Worm (Caenorhabditis elegans): ENCODE measurements around the gene mel-32.
A peak's percentile ranks its signal among the peaks of the same experiment; 100 is the strongest.

The mel-32 gene

DNA sequence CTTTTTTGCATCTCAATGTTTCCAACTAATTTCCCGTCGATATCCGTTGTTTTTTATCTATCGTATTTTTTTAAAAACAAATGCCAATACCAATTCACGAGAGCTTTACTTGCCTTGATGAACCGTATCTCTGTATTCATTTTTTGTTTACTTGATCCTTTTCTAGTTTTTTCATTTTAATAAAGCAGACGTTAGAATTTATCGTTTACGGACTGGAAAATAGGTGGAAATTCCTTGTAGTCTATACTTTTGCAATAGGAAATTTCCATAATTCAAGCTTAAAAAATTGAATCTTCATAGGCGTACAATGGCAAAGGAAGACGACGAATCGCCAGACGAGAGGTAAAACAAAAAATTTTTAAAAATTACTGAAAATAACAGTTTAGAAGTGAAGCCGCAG lies 17.0 kb upstream of the mel-32 start, which contains the start of gene algn-1:
algn-1 (plus strand) TSS at position 301 of the 400 bp plus-strand sequence.
- TF ChIP-seq nhr-12 (tag; optimal IDR thresholded peaks at IDR 0.05): no peak
- no peak for TF ChIP-seq crh-2 (tag; optimal IDR thresholded peaks at IDR 0.05)
- no peak for TF ChIP-seq mab-5 (tag; optimal IDR thresholded peaks at IDR 0.05)
- no peak for TF ChIP-seq ztf-1 (GFP tag; conservative IDR thresholded peaks at IDR 0.05)
- no peak for TF ChIP-seq snpc-4 (tag; optimal IDR thresholded peaks at IDR 0.05)
- TF ChIP-seq nhr-237 (tag; optimal IDR thresholded peaks at IDR 0.05): no peak
- TF ChIP-seq elt-3 (tag; optimal IDR thresholded peaks at IDR 0.05): no peak
- no peak for TF ChIP-seq sma-9 (GFP tag; optimal IDR thresholded peaks at IDR 0.05)
- TF ChIP-seq sma-9 (tag; optimal IDR thresholded peaks at IDR 0.05): no peak
- TF ChIP-seq lsy-2 (tag; optimal IDR thresholded peaks at IDR 0.05): no peak
- TF ChIP-seq elt-1 (tag; optimal IDR thresholded peaks at IDR 0.05): no peak
- TF ChIP-seq C34F6.9 (tag; optimal IDR thresholded peaks at IDR 0.05): no peak
- TF ChIP-seq nhr-25 (tag; optimal IDR thresholded peaks at IDR 0.05): no peak

DNA sequence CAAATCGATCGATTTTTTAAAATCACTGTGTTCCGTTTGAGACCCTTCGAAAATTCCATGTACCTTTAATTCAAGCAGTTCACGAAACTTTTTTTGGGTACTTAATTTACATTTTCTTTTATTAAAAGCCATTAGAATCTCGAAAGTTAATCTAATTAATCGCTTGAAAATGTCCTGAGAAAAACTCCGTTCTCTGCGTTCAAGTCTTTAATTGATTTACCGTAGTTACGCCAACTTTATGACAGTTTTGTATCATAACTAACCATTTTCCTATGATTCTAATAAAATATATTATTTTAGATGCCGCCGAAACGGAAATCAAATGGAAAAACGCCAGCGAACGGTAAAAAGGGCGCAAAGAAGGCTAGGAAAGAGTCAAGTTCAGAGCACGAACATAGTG lies 11.4 kb upstream of the mel-32 start, which contains the start of gene jhdm-1:
jhdm-1 (plus strand) TSS at position 301 of the 400 bp plus-strand sequence.
- TF ChIP-seq sma-3 (GFP tag; optimal IDR thresholded peaks at IDR 0.05): no peak
- no peak for TF ChIP-seq mdl-1 (tag; optimal IDR thresholded peaks at IDR 0.05)
- TF ChIP-seq zag-1 (tag; optimal IDR thresholded peaks at IDR 0.05): no peak
- TF ChIP-seq peb-1 (tag; optimal IDR thresholded peaks at IDR 0.05): no peak
- no peak for TF ChIP-seq elt-3 (tag; optimal IDR thresholded peaks at IDR 0.05)
- TF ChIP-seq elt-1 (tag; optimal IDR thresholded peaks at IDR 0.05): no peak
- TF ChIP-seq alr-1 (tag; optimal IDR thresholded peaks at IDR 0.05): no peak
- TF ChIP-seq ztf-1 (GFP tag; conservative IDR thresholded peaks at IDR 0.05): no peak
- no peak for TF ChIP-seq nhr-6 (tag; optimal IDR thresholded peaks at IDR 0.05)
- no peak for TF ChIP-seq egl-27 (tag; optimal IDR thresholded peaks at IDR 0.05)
- TF ChIP-seq Y55F3AM.14 (GFP tag; optimal IDR thresholded peaks at IDR 0.05): no peak
- TF ChIP-seq ztf-11 (tag; optimal IDR thresholded peaks at IDR 0.05): no peak
- TF ChIP-seq nhr-25 (tag; optimal IDR thresholded peaks at IDR 0.05): no peak
- TF ChIP-seq C34F6.9 (tag; optimal IDR thresholded peaks at IDR 0.05): no peak
- no peak for TF ChIP-seq crh-2 (tag; optimal IDR thresholded peaks at IDR 0.05)
- no peak for TF ChIP-seq lin-11 (tag; optimal IDR thresholded peaks at IDR 0.05)
- no peak for TF ChIP-seq nhr-23 (tag; optimal IDR thresholded peaks at IDR 0.05)

DNA sequence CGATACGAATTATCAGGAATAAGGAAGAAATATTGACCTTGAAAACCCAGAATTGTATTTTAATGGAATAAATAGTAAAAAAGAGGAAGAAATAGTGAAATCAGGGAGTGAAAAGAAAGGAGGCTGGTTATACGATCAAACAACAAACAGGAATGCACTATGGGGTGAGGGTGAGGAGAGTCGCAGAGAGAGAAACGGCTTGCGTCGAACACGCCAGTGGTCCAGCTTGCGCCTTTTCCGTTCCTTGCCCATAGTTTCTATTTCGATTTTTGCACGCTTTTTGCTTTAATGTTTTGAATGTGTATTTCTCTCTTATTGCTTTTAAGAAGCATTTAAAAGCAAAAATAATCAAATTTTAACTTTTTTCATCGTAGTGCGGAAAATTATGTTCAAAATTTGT lies 10.9 kb upstream of the mel-32 start:
- TF ChIP-seq lsy-2 (tag; optimal IDR thresholded peaks at IDR 0.05) (peak; percentile 48 to 93), mdl-1 (tag; optimal IDR thresholded peaks at IDR 0.05) (peak; percentile 20 to 55), sma-3 (GFP tag; optimal IDR thresholded peaks at IDR 0.05) (peak; percentile 80), nhr-25 (tag; optimal IDR thresholded peaks at IDR 0.05) (peak; percentile 78), nhr-237 (tag; optimal IDR thresholded peaks at IDR 0.05) (no peak), nhr-129 (tag; optimal IDR thresholded peaks at IDR 0.05) (peak; percentile 94), lin-13 (GFP tag; optimal IDR thresholded peaks at IDR 0.05) (peak; percentile 88), unc-62 (GFP tag; optimal IDR thresholded peaks at IDR 0.05) (no peak), Y55F3AM.14 (GFP tag; optimal IDR thresholded peaks at IDR 0.05) (peak; percentile 37), F13H6.1 (tag; optimal IDR thresholded peaks at IDR 0.05) (peak; percentile 84), elt-1 (tag; optimal IDR thresholded peaks at IDR 0.05) (no peak), crh-2 (tag; optimal IDR thresholded peaks at IDR 0.05) (peak; percentile 82), lin-11 (tag; optimal IDR thresholded peaks at IDR 0.05) (peak; percentile 67), R02D3.7 (tag; optimal IDR thresholded peaks at IDR 0.05) (no peak), nhr-12 (tag; optimal IDR thresholded peaks at IDR 0.05) (no peak), nhr-21 (tag; optimal IDR thresholded peaks at IDR 0.05) (peak; percentile 62), ama-1 (optimal IDR thresholded peaks at IDR 0.05) (no peak), skn-1 (tag; optimal IDR thresholded peaks at IDR 0.05) (peak; percentile 69), zag-1 (tag; optimal IDR thresholded peaks at IDR 0.05) (peak; percentile 66), nhr-23 (tag; optimal IDR thresholded peaks at IDR 0.05) (no peak), ZK546.5 (tag; optimal IDR thresholded peaks at IDR 0.05) (no peak), aly-2 (tag; optimal IDR thresholded peaks at IDR 0.05) (peak; percentile 17), nhr-10 (tag; optimal IDR thresholded peaks at IDR 0.05) (no peak), egl-27 (tag; optimal IDR thresholded peaks at IDR 0.05) (peak; percentile 65), ceh-16 (tag; optimal IDR thresholded peaks at IDR 0.05) (peak; percentile 4), nhr-77 (tag; optimal IDR thresholded peaks at IDR 0.05) (no peak), unc-39 (tag; optimal IDR thresholded peaks at IDR 0.05) (no peak), sem-4 (tag; optimal IDR thresholded peaks at IDR 0.05) (peak; percentile 90), peb-1 (tag; optimal IDR thresholded peaks at IDR 0.05) (no peak), dmd-4 (tag; optimal IDR thresholded peaks at IDR 0.05) (no peak), lin-39 (tag; optimal IDR thresholded peaks at IDR 0.05) (no peak), mab-5 (tag; optimal IDR thresholded peaks at IDR 0.05) (peak; percentile 33), nhr-11 (tag; optimal IDR thresholded peaks at IDR 0.05) (no peak), elt-3 (tag; optimal IDR thresholded peaks at IDR 0.05) (no peak), ztf-4 (tag; optimal IDR thresholded peaks at IDR 0.05) (peak; percentile 83), gmeb-1 (tag; optimal IDR thresholded peaks at IDR 0.05) (peak; percentile 77), fos-1 (tag; optimal IDR thresholded peaks at IDR 0.05) (peak; percentile 86), ztf-1 (GFP tag; conservative IDR thresholded peaks at IDR 0.05) (no peak), blmp-1 (tag; optimal IDR thresholded peaks at IDR 0.05; ENCODE audit: insufficient read depth) (peak; percentile 89), sma-9 (GFP tag; optimal IDR thresholded peaks at IDR 0.05) (peak; percentile 83), sma-9 (tag; optimal IDR thresholded peaks at IDR 0.05) (no peak), ceh-82 (tag; optimal IDR thresholded peaks at IDR 0.05) (no peak), C34F6.9 (tag; optimal IDR thresholded peaks at IDR 0.05) (peak; percentile 85), nhr-6 (tag; optimal IDR thresholded peaks at IDR 0.05) (peak; percentile 71), snpc-4 (tag; optimal IDR thresholded peaks at IDR 0.05) (peak; percentile 41)

All from whole organism, L2 larva.